Worm (Caenorhabditis elegans) whole organism, L4 larva: ENCODE results near the gene phat-8.
A peak's percentile ranks its signal among the peaks of the same experiment; 100 is the strongest.

Experiments used
- F44E2.7 ChIP-seq: fragments of 200-800 bp; sonication (Bioruptor generic); IDR thresholded peaks from 2 replicates; pipeline ENCODE4 v2.1.2; 2022; ENCODE audit warnings: missing genetic modification characterization, missing compliant biosample characterization
- F49E8.2 ChIP-seq: sonication (generic microtip); optimal IDR thresholded peaks from 2 replicates; lab custom pipeline; 2016; ENCODE audit warnings: missing compliant biosample characterization, mild to moderate bottlenecking, missing genetic modification characterization, borderline replicate concordance
- R02D3.7 ChIP-seq: fragments of 150-350 bp; sonication (generic microtip); optimal IDR thresholded peaks from 3 replicates; lab custom pipeline; 2014; ENCODE audit warnings: missing biosample characterization, missing genetic modification characterization
- Y105C5A.15 ChIP-seq: fragments of 200-800 bp; sonication (Bioruptor generic); IDR thresholded peaks from 2 replicates; pipeline ENCODE4 v1.3.6; 2022; ENCODE audit warnings: missing genetic modification characterization, missing compliant biosample characterization
- Y75B8A.6 ChIP-seq: fragments of 200-800 bp; sonication (Bioruptor generic); IDR thresholded peaks from 2 replicates; pipeline ENCODE4 v1.3.6; 2022; ENCODE audit warnings: missing genetic modification reagents, missing genetic modification characterization, missing compliant biosample characterization
- ZK546.5 ChIP-seq, 2 experiments: sonication (generic microtip); optimal IDR thresholded peaks; 2 replicates each; lab custom pipeline; 2017; ENCODE audit warnings: missing biosample characterization in 2 of 2, missing genetic modification characterization in 2 of 2
- aha-1 ChIP-seq: fragments of 150-350 bp; peaks from one replicate; lab custom pipeline; 2014; ENCODE audit warnings: missing biosample characterization, missing genetic modification characterization
- ama-1 ChIP-seq: fragments of 150-350 bp; optimal IDR thresholded peaks from 2 replicates; lab custom pipeline; 2014; ENCODE audit warnings: inconsistent platforms, mixed read lengths
- arid-1 ChIP-seq: fragments of 200-800 bp; sonication (Bioruptor generic); conservative IDR thresholded peaks from 2 replicates; pipeline ENCODE4 v1.3.6; 2022; ENCODE audit warnings: missing genetic modification reagents, missing genetic modification characterization, missing compliant biosample characterization
- attf-4 ChIP-seq: sonication (generic microtip); optimal IDR thresholded peaks from 3 replicates; lab custom pipeline; 2017; ENCODE audit warnings: missing biosample characterization, missing genetic modification characterization
- ceh-32 ChIP-seq: sonication (generic microtip); optimal IDR thresholded peaks from 2 replicates; lab custom pipeline; 2016; ENCODE audit warnings: mild to moderate bottlenecking, missing genetic modification characterization, missing compliant biosample characterization; ENCODE audit not compliant: poor library complexity
- ceh-44 ChIP-seq: fragments of 200-800 bp; sonication (Bioruptor generic); IDR thresholded peaks from 2 replicates; pipeline ENCODE4 v1.3.6; 2022; ENCODE audit warnings: missing genetic modification reagents, missing genetic modification characterization, missing compliant biosample characterization
- ces-1 ChIP-seq: fragments of 150-350 bp; sonication (generic microtip); optimal IDR thresholded peaks from 4 replicates; lab custom pipeline; 2014; ENCODE audit warnings: missing biosample characterization, missing genetic modification reagents, missing genetic modification characterization
- ctbp-1 ChIP-seq: fragments of 200-800 bp; sonication (Bioruptor generic); IDR thresholded peaks from 2 replicates; pipeline ENCODE4 v1.3.6; 2022; ENCODE audit warnings: missing genetic modification reagents, missing genetic modification characterization, missing compliant biosample characterization
- daf-12 ChIP-seq: fragments of 150-350 bp; optimal IDR thresholded peaks from 2 replicates; lab custom pipeline; 2014; ENCODE audit warnings: missing biosample characterization, missing genetic modification reagents, missing genetic modification characterization
- daf-8 ChIP-seq: fragments of 200-800 bp; sonication (Bioruptor generic); IDR thresholded peaks from 2 replicates; pipeline ENCODE4 v1.3.6; 2022; ENCODE audit warnings: missing genetic modification characterization, missing compliant biosample characterization
- dmd-6 ChIP-seq: fragments of 200-800 bp; sonication (Bioruptor generic); IDR thresholded peaks from 2 replicates; pipeline ENCODE4 v1.3.6; 2022; ENCODE audit warnings: missing genetic modification reagents, missing genetic modification characterization, missing compliant biosample characterization
- dmd-8 ChIP-seq: fragments of 200-800 bp; sonication (Bioruptor generic); IDR thresholded peaks from 2 replicates; pipeline ENCODE4 v1.3.6; 2022; ENCODE audit warnings: missing genetic modification characterization, missing compliant biosample characterization
- dpl-1 ChIP-seq: fragments of 150-350 bp; optimal IDR thresholded peaks from 2 replicates; lab custom pipeline; 2014; ENCODE audit warnings: missing biosample characterization, missing genetic modification reagents, missing genetic modification characterization
- duxl-1 ChIP-seq: sonication (generic microtip); optimal IDR thresholded peaks from 2 replicates; lab custom pipeline; 2016; ENCODE audit warnings: mild to moderate bottlenecking, missing genetic modification characterization, moderate library complexity, missing compliant biosample characterization; ENCODE audit not compliant: poor library complexity
- egl-43 ChIP-seq: fragments of 200-800 bp; sonication (Bioruptor generic); IDR thresholded peaks from 2 replicates; pipeline ENCODE4 v1.3.6; 2022; ENCODE audit warnings: missing genetic modification reagents, missing genetic modification characterization, missing compliant biosample characterization
- gei-8 ChIP-seq: fragments of 200-800 bp; sonication (Bioruptor generic); optimal IDR thresholded peaks from 2 replicates; lab custom pipeline; 2018; ENCODE audit warnings: mild to moderate bottlenecking, missing genetic modification characterization, missing compliant biosample characterization
- hlh-11 ChIP-seq: fragments of 200-800 bp; sonication (Bioruptor generic); optimal IDR thresholded peaks from 2 replicates; lab custom pipeline; 2018; ENCODE audit warnings: mild to moderate bottlenecking, missing genetic modification characterization, missing compliant biosample characterization
- hmg-1.1 ChIP-seq: fragments of 200-800 bp; sonication (Bioruptor generic); IDR thresholded peaks from 2 replicates; pipeline ENCODE4 v1.3.6; 2022; ENCODE audit warnings: missing genetic modification reagents, missing genetic modification characterization, missing compliant biosample characterization
- jun-1 ChIP-seq: fragments of 150-350 bp; optimal IDR thresholded peaks from 2 replicates; lab custom pipeline; 2014; ENCODE audit warnings: missing biosample characterization, missing genetic modification reagents, missing genetic modification characterization
- lim-7 ChIP-seq: fragments of 200-800 bp; sonication (Bioruptor generic); IDR thresholded peaks from 2 replicates; pipeline ENCODE4 v1.3.6; 2022; ENCODE audit warnings: missing genetic modification characterization, missing compliant biosample characterization
- lin-29 ChIP-seq: fragments of 200-800 bp; sonication (Bioruptor generic); IDR thresholded peaks from 2 replicates; pipeline ENCODE4 v1.3.6; 2022; ENCODE audit warnings: missing genetic modification reagents, missing genetic modification characterization, missing compliant biosample characterization
- lin-38 ChIP-seq: fragments of 200-800 bp; sonication (Bioruptor generic); IDR thresholded peaks from 2 replicates; pipeline ENCODE4 v1.3.6; 2022; ENCODE audit warnings: missing genetic modification reagents, missing genetic modification characterization, missing compliant biosample characterization
- madf-5 ChIP-seq, 2 experiments: fragments of 200-800 bp; sonication (Bioruptor generic); IDR thresholded peaks; 2 replicates each; pipeline ENCODE4 v1.3.6; 2022; ENCODE audit warnings: missing compliant biosample characterization in 2 of 2, missing genetic modification characterization in 2 of 2
- madf-9 ChIP-seq: fragments of 200-800 bp; sonication (Bioruptor generic); conservative IDR thresholded peaks from 2 replicates; pipeline ENCODE4 v1.3.6; 2022; ENCODE audit warnings: missing genetic modification reagents, missing genetic modification characterization, missing compliant biosample characterization
- mes-2 ChIP-seq: sonication (generic microtip); optimal IDR thresholded peaks from 2 replicates; lab custom pipeline; 2016; ENCODE audit warnings: missing genotype, mild to moderate bottlenecking, missing genetic modification characterization, missing compliant biosample characterization; ENCODE audit not compliant: poor library complexity, severe bottlenecking
- mxl-2 ChIP-seq: fragments of 200-800 bp; sonication (Bioruptor generic); conservative IDR thresholded peaks from 2 replicates; pipeline ENCODE4 v1.3.6; 2022; ENCODE audit warnings: missing genetic modification reagents, missing genetic modification characterization, missing compliant biosample characterization
- mxl-3 ChIP-seq: fragments of 200-800 bp; sonication (Bioruptor generic); optimal IDR thresholded peaks from 2 replicates; lab custom pipeline; 2018; ENCODE audit warnings: mild to moderate bottlenecking, missing genetic modification characterization, missing compliant biosample characterization
- nhr-102 ChIP-seq: sonication (generic microtip); optimal IDR thresholded peaks from 2 replicates; lab custom pipeline; 2016; ENCODE audit warnings: mild to moderate bottlenecking, missing genetic modification characterization, moderate library complexity, missing compliant biosample characterization
- nhr-11 ChIP-seq: fragments of 150-350 bp; optimal IDR thresholded peaks from 2 replicates; lab custom pipeline; 2014; ENCODE audit warnings: missing biosample characterization, missing genetic modification characterization
- nhr-111 ChIP-seq: fragments of 200-800 bp; sonication (Bioruptor generic); optimal IDR thresholded peaks from 2 replicates; lab custom pipeline; 2018; ENCODE audit warnings: mild to moderate bottlenecking, missing genetic modification characterization, missing compliant biosample characterization
- nhr-237 ChIP-seq: sonication (generic microtip); optimal IDR thresholded peaks from 2 replicates; lab custom pipeline; 2017; ENCODE audit warnings: missing biosample characterization, missing genetic modification characterization
- nhr-48 ChIP-seq: sonication (generic microtip); optimal IDR thresholded peaks from 2 replicates; lab custom pipeline; 2016; ENCODE audit warnings: mild to moderate bottlenecking, missing genetic modification characterization, missing compliant biosample characterization
- nhr-6 ChIP-seq: fragments of 150-350 bp; optimal IDR thresholded peaks from 2 replicates; lab custom pipeline; 2014; ENCODE audit warnings: missing biosample characterization, missing genetic modification characterization
- sdz-12 ChIP-seq: fragments of 200-800 bp; sonication (Bioruptor generic); optimal IDR thresholded peaks from 2 replicates; lab custom pipeline; 2018; ENCODE audit warnings: mild to moderate bottlenecking, missing genetic modification characterization, missing compliant biosample characterization
- set-16 ChIP-seq: fragments of 200-800 bp; sonication (Bioruptor generic); IDR thresholded peaks from 2 replicates; pipeline ENCODE4 v1.3.6; 2022; ENCODE audit warnings: missing genetic modification reagents, missing genetic modification characterization, missing compliant biosample characterization
- snpc-1.2 ChIP-seq: fragments of 200-800 bp; sonication (Bioruptor generic); IDR thresholded peaks from 2 replicates; pipeline ENCODE4 v1.3.6; 2022; ENCODE audit warnings: missing genetic modification reagents, missing genetic modification characterization, missing compliant biosample characterization
- spr-1 ChIP-seq: sonication (generic microtip); optimal IDR thresholded peaks from 2 replicates; lab custom pipeline; 2016; ENCODE audit warnings: mild to moderate bottlenecking, missing genetic modification characterization, missing compliant biosample characterization
- tra-1 ChIP-seq: fragments of 200-800 bp; sonication (Bioruptor generic); IDR thresholded peaks from 2 replicates; pipeline ENCODE4 v1.3.6; 2022; ENCODE audit warnings: missing genetic modification reagents, missing genetic modification characterization, missing compliant biosample characterization
- unc-62 ChIP-seq, 3 experiments: fragments of 150-350 bp in 1 of 3; sonication (generic microtip); optimal IDR thresholded peaks in 2 of 3; peaks in 1 of 3; 1 replicate in 1 of 3; 2 replicates in 2 of 3; lab custom pipeline; 2014 to 2017; ENCODE audit warnings: missing biosample characterization in 3 of 3, missing genetic modification characterization in 3 of 3, missing genetic modification reagents in 3 of 3, missing genotype in 1 of 3
- vab-7 ChIP-seq: fragments of 200-800 bp; sonication (Bioruptor generic); IDR thresholded peaks from 2 replicates; pipeline ENCODE4 v1.3.6; 2022; ENCODE audit warnings: missing genetic modification reagents, missing genetic modification characterization, missing compliant biosample characterization
- zag-1 ChIP-seq: fragments of 150-350 bp; optimal IDR thresholded peaks from 2 replicates; lab custom pipeline; 2014; ENCODE audit warnings: missing biosample characterization, missing genetic modification characterization
- zfp-2 ChIP-seq: sonication (generic microtip); optimal IDR thresholded peaks from 2 replicates; lab custom pipeline; 2016; ENCODE audit warnings: mild to moderate bottlenecking, missing genetic modification characterization, missing compliant biosample characterization
- zip-11 ChIP-seq: fragments of 200-800 bp; sonication (Bioruptor generic); IDR thresholded peaks from 2 replicates; pipeline ENCODE4 v1.3.6; 2022; ENCODE audit warnings: missing genetic modification characterization, missing compliant biosample characterization
- ztf-7 ChIP-seq: fragments of 150-350 bp; optimal IDR thresholded peaks from 2 replicates; lab custom pipeline; 2014; ENCODE audit warnings: missing biosample characterization, missing genetic modification characterization

The phat-8 gene

ce11 chrII:12494556-12495131, 23.0 kb downstream of the phat-8 start, which contains the start of gene col-85 (continued):
- TF ChIP-seq lim-7 = peak; percentile 98
- peak; percentile 94 for TF ChIP-seq tra-1 (GFP tag; lab: Robert Waterston, UW)
- TF ChIP-seq ctbp-1 (GFP tag; lab: Robert Waterston, UW) = peak; percentile 91
- no peak for TF ChIP-seq ZK546.5 (tag; optimal IDR thresholded peaks at IDR 0.05; lab: Kevin White, UChicago)
- TF ChIP-seq madf-9 = peak; percentile 87
- peak; percentile 66 for TF ChIP-seq hlh-11
- TF ChIP-seq daf-12 = no peak
- no peak for TF ChIP-seq nhr-237 (tag; lab: Kevin White, UChicago)
- TF ChIP-seq nhr-48 = peak; percentile 67
- TF ChIP-seq attf-4 (tag; lab: Kevin White, UChicago) = no peak
- peak; percentile 71 for TF ChIP-seq ztf-7
- TF ChIP-seq ces-1 = no peak
- TF ChIP-seq nhr-11 (tag; lab: Kevin White, UChicago) = peak; percentile 56
- TF ChIP-seq mxl-3 (GFP tag; lab: Kevin White, UChicago) = peak; percentile 42
- TF ChIP-seq spr-1 (tag; lab: Kevin White, UChicago) = peak; percentile 79
- TF ChIP-seq arid-1 = peak; percentile 91
- peak; percentile 73 for TF ChIP-seq mxl-2 (GFP tag; lab: Robert Waterston, UW)
- TF ChIP-seq aha-1 (tag; lab: Kevin White, UChicago) = peak; percentile 94
- TF ChIP-seq zfp-2 (tag; lab: Kevin White, UChicago) = peak; percentile 48
- peak; percentile 49 for TF ChIP-seq F49E8.2
- peak; percentile 76 for TF ChIP-seq gei-8 (GFP tag; lab: Kevin White, UChicago)
- TF ChIP-seq ama-1 = no peak
- peak; percentile 98 for TF ChIP-seq hmg-1.1 (GFP tag; lab: Robert Waterston, UW)
- no peak for TF ChIP-seq set-16
- TF ChIP-seq snpc-1.2 (GFP tag; lab: Robert Waterston, UW) = peak; percentile 88
- peak; percentile 48 for TF ChIP-seq nhr-6 (tag; lab: Kevin White, UChicago)
- TF ChIP-seq lin-29 (GFP tag; lab: Robert Waterston, UW) = peak; percentile 75
- TF ChIP-seq mes-2 (tag; lab: Kevin White, UChicago) = peak; percentile 83
- TF ChIP-seq vab-7 (GFP tag; lab: Robert Waterston, UW) = peak; percentile 96
- peak; percentile 21 for TF ChIP-seq R02D3.7
- TF ChIP-seq zip-11 (GFP tag; lab: Robert Waterston, UW) = 0 out of 2 replicates have a peak, but pooled peaks have one; percentile 53
- peak; percentile 90; the same call in 1 of the 2 replicates for TF ChIP-seq Y105C5A.15 (GFP tag; lab: Robert Waterston, UW)
- TF ChIP-seq ceh-32 (tag; lab: Kevin White, UChicago) = peak; percentile 2
- TF ChIP-seq nhr-111 = peak; percentile 73
- peak; percentile 59 for TF ChIP-seq dpl-1 (GFP tag; lab: Kevin White, UChicago)
- peak; percentile 90 for TF ChIP-seq lin-38 (GFP tag; lab: Robert Waterston, UW)
- TF ChIP-seq egl-43 = peak; percentile 98
- peak; percentile 73; the same call in 1 of the 2 replicates for TF ChIP-seq Y75B8A.6 (GFP tag; lab: Robert Waterston, UW)
- TF ChIP-seq ceh-44 (GFP tag; lab: Robert Waterston, UW) = peak; percentile 92
- no peak for TF ChIP-seq sdz-12 (GFP tag; lab: Kevin White, UChicago)
- 0 out of 2 replicates have a peak, but pooled peaks have one; percentile 71 for TF ChIP-seq daf-8
- TF ChIP-seq dmd-8 (GFP tag; lab: Robert Waterston, UW) = peak; percentile 95
- peak; percentile 80; the same call in 1 of the 2 replicates for TF ChIP-seq F44E2.7 (GFP tag; lab: Robert Waterston, UW)
- peak; percentile 79 for TF ChIP-seq dmd-6
- peak; percentile 75 for TF ChIP-seq nhr-102 (tag; lab: Kevin White, UChicago)
- peak; percentile 82 for TF ChIP-seq duxl-1 (tag; lab: Kevin White, UChicago)
- peak; percentile 89 to 90; a peak in 3 of 4 replicates for TF ChIP-seq madf-5 (GFP tag; IDR thresholded peaks at IDR 0.05; lab: Robert Waterston, UW)
- TF ChIP-seq zag-1 (tag; lab: Kevin White, UChicago) = no peak
- TF ChIP-seq jun-1 (tag; lab: Kevin White, UChicago) = no peak
- peak in 1 of 2 experiments; percentile 79 for TF ChIP-seq unc-62 (GFP tag; optimal IDR thresholded peaks at IDR 0.05 in 1 of 2; lab: Kevin White, UChicago)
- TF ChIP-seq unc-62 (tag; optimal IDR thresholded peaks at IDR 0.05; lab: Kevin White, UChicago) = no peak
